Fruit fly (Drosophila melanogaster) whole organism, wandering third instar larva: ENCODE measurements around the gene Fancl.

ENCODE experiments used
- Abd-B ChIP-seq: fragments of >200 bp; optimal IDR thresholded peaks from 2 replicates; lab custom pipeline; 2017; ENCODE audit warnings: missing biosample characterization, missing genetic modification characterization
- CG32264 ChIP-seq: fragments of 200-800 bp; sonication (Bioruptor generic); optimal IDR thresholded peaks from 2 replicates; lab custom pipeline; 2016; ENCODE audit warnings: missing biosample characterization, missing genetic modification characterization
- CG9705 ChIP-seq: fragments of 200-800 bp; sonication (Bioruptor generic); optimal IDR thresholded peaks from 2 replicates; lab custom pipeline; 2018; ENCODE audit warnings: missing biosample characterization, mild to moderate bottlenecking, missing genetic modification characterization
- CrebA ChIP-seq: fragments of 200-800 bp; sonication (Bioruptor generic); optimal IDR thresholded peaks from 2 replicates; lab custom pipeline; 2016; ENCODE audit warnings: missing biosample characterization, mild to moderate bottlenecking, missing genetic modification characterization, borderline replicate concordance
- Dfd ChIP-seq: fragments of >200 bp; optimal IDR thresholded peaks from 2 replicates; lab custom pipeline; 2017; ENCODE audit warnings: missing biosample characterization, missing genetic modification characterization
- Dif ChIP-seq: fragments of 200-275, 200-300 bp; sonication (Bioruptor generic); optimal IDR thresholded peaks from 2 replicates; lab custom pipeline; 2018; ENCODE audit warnings: missing biosample characterization, missing genetic modification characterization; ENCODE audit not compliant: partially characterized antibody
- GATAd ChIP-seq: sonication (Bioruptor generic); optimal IDR thresholded peaks from 2 replicates; lab custom pipeline; 2016; ENCODE audit warnings: missing biosample characterization, missing genetic modification characterization
- HLH106 ChIP-seq: fragments of 200-800 bp; optimal IDR thresholded peaks from 3 replicates; lab custom pipeline; 2019; ENCODE audit warnings: missing biosample characterization, mild to moderate bottlenecking, missing genetic modification characterization, moderate library complexity
- Hnf4 ChIP-seq: fragments of 200-800 bp; sonication (Bioruptor generic); optimal IDR thresholded peaks from 2 replicates; lab custom pipeline; 2016; ENCODE audit warnings: missing biosample characterization, mild to moderate bottlenecking, missing genetic modification characterization
- Hr78 ChIP-seq: fragments of >200 bp; optimal IDR thresholded peaks from 2 replicates; lab custom pipeline; 2017; ENCODE audit warnings: missing biosample characterization, missing genetic modification characterization
- Hr83 ChIP-seq: fragments of 200-300 bp; sonication (Bioruptor generic); optimal IDR thresholded peaks from 2 replicates; lab custom pipeline; 2016; ENCODE audit warnings: missing biosample characterization, mild to moderate bottlenecking, missing genetic modification characterization, moderate library complexity; ENCODE audit not compliant: poor library complexity, severe bottlenecking
- Jra ChIP-seq: sonication (Bioruptor generic); optimal IDR thresholded peaks from 2 replicates; lab custom pipeline; 2016; ENCODE audit warnings: missing biosample characterization, missing genetic modification characterization
- Mio ChIP-seq: sonication (Bioruptor generic); optimal IDR thresholded peaks from 2 replicates; lab custom pipeline; 2016; ENCODE audit warnings: missing biosample characterization, missing genetic modification characterization
- Myc ChIP-seq: fragments of >200 bp; optimal IDR thresholded peaks from 2 replicates; lab custom pipeline; 2017
- N ChIP-seq: fragments of >200 bp; optimal IDR thresholded peaks from 2 replicates; lab custom pipeline; 2018; ENCODE audit warnings: missing biosample characterization, missing external identifiers, missing genetic modification characterization
- OdsH ChIP-seq: fragments of 200-800 bp; sonication (Bioruptor generic); optimal IDR thresholded peaks from 2 replicates; lab custom pipeline; 2016; ENCODE audit warnings: missing biosample characterization, mild to moderate bottlenecking, missing genetic modification characterization
- Rel ChIP-seq, 2 experiments: fragments of 200-800 bp; sonication (Bioruptor generic) in 1 of 2; optimal IDR thresholded peaks; 2 replicates in 1 of 2; 3 replicates in 1 of 2; lab custom pipeline; 2016 to 2019; ENCODE audit warnings: mild to moderate bottlenecking in 2 of 2, missing biosample characterization in 2 of 2, missing genetic modification characterization in 2 of 2, moderate library complexity in 1 of 2
- Sp1 ChIP-seq: fragments of 200-800 bp; sonication (Bioruptor generic); optimal IDR thresholded peaks from 3 replicates; lab custom pipeline; 2019; ENCODE audit warnings: missing biosample characterization, mild to moderate bottlenecking, missing genetic modification characterization, moderate library complexity
- Vsx2 ChIP-seq: fragments of 200-300, 225-300 bp; sonication (Bioruptor generic); optimal IDR thresholded peaks from 2 replicates; lab custom pipeline; 2018; ENCODE audit warnings: missing biosample characterization, missing genetic modification characterization; ENCODE audit not compliant: partially characterized antibody
- br ChIP-seq: fragments of 200-800 bp; sonication (Bioruptor generic); optimal IDR thresholded peaks from 2 replicates; lab custom pipeline; 2016; ENCODE audit warnings: missing biosample characterization, missing genetic modification characterization
- brk ChIP-seq: fragments of 200-800 bp; sonication (Bioruptor generic); optimal IDR thresholded peaks from 2 replicates; lab custom pipeline; 2016; ENCODE audit warnings: missing biosample characterization, mild to moderate bottlenecking, missing genetic modification characterization
- dl ChIP-seq, 2 experiments: fragments of 175-275, 200-275 bp in 1 of 2; fragments of 200-275 bp in 1 of 2; sonication (Bioruptor generic); optimal IDR thresholded peaks; lab custom pipeline; 2018; ENCODE audit warnings: mild to moderate bottlenecking in 2 of 2, missing biosample characterization in 2 of 2, missing genetic modification characterization in 2 of 2, moderate library complexity in 2 of 2; ENCODE audit not compliant: partially characterized antibody in 2 of 2, insufficient read depth in 1 of 2
- dmrt93B ChIP-seq: fragments of 200-800 bp; sonication (Bioruptor generic); optimal IDR thresholded peaks from 2 replicates; lab custom pipeline; 2018; ENCODE audit warnings: missing biosample characterization, mild to moderate bottlenecking, missing genetic modification characterization
- dsf ChIP-seq: sonication (Bioruptor generic); optimal IDR thresholded peaks from 2 replicates; lab custom pipeline; 2016; ENCODE audit warnings: missing biosample characterization, missing genetic modification characterization, borderline replicate concordance
- ey ChIP-seq: fragments of 200-800 bp; sonication (Bioruptor generic); optimal IDR thresholded peaks from 2 replicates; lab custom pipeline; 2016; ENCODE audit warnings: missing biosample characterization, missing genetic modification characterization
- foxo ChIP-seq, 2 experiments: fragments of 200-800 bp; sonication (Bioruptor generic); optimal IDR thresholded peaks; 2 replicates in 1 of 2; 3 replicates in 1 of 2; lab custom pipeline; 2016 to 2017; ENCODE audit warnings: missing biosample characterization in 2 of 2, missing genetic modification characterization in 2 of 2
- fru ChIP-seq: fragments of 200-800 bp; sonication (Bioruptor generic); optimal IDR thresholded peaks from 3 replicates; lab custom pipeline; 2016; ENCODE audit warnings: missing biosample characterization, mild to moderate bottlenecking, missing genetic modification characterization
- h ChIP-seq: fragments of 200-800 bp; sonication (Bioruptor generic); optimal IDR thresholded peaks from 3 replicates; lab custom pipeline; 2016; ENCODE audit warnings: missing biosample characterization, mild to moderate bottlenecking, missing genetic modification characterization
- jim ChIP-seq: fragments of 175-275, 200-325 bp; sonication (Bioruptor generic); optimal IDR thresholded peaks from 2 replicates; lab custom pipeline; 2016; ENCODE audit warnings: missing biosample characterization, mild to moderate bottlenecking, missing genetic modification characterization
- lola ChIP-seq: fragments of >200 bp; optimal IDR thresholded peaks from 2 replicates; lab custom pipeline; 2017; ENCODE audit warnings: missing biosample characterization, missing genetic modification characterization
- pan ChIP-seq: fragments of >200 bp; optimal IDR thresholded peaks from 2 replicates; lab custom pipeline; 2017
- psq ChIP-seq: fragments of 200-800 bp; sonication (Bioruptor generic); optimal IDR thresholded peaks from 3 replicates; lab custom pipeline; 2017; ENCODE audit warnings: missing biosample characterization, mild to moderate bottlenecking, missing genetic modification characterization, moderate library complexity
- rgr ChIP-seq: fragments of 200-800 bp; sonication (Bioruptor generic); optimal IDR thresholded peaks from 3 replicates; lab custom pipeline; 2016; ENCODE audit warnings: missing biosample characterization, mild to moderate bottlenecking, missing genetic modification characterization
- sage ChIP-seq: fragments of 200-800 bp; sonication (Bioruptor generic); optimal IDR thresholded peaks from 2 replicates; lab custom pipeline; 2016; ENCODE audit warnings: missing biosample characterization, mild to moderate bottlenecking, missing genetic modification characterization
- sv ChIP-seq: fragments of 200-800 bp; sonication (Bioruptor generic); optimal IDR thresholded peaks from 3 replicates; lab custom pipeline; 2016; ENCODE audit warnings: missing biosample characterization, missing genetic modification characterization
- tai ChIP-seq: sonication (Bioruptor generic); optimal IDR thresholded peaks from 2 replicates; lab custom pipeline; 2016; ENCODE audit warnings: missing biosample characterization, missing genetic modification characterization
- usp ChIP-seq: fragments of >200 bp; optimal IDR thresholded peaks from 2 replicates; lab custom pipeline; 2017; ENCODE audit warnings: missing biosample characterization, missing genetic modification characterization
- woc ChIP-seq: sonication (Bioruptor generic); optimal IDR thresholded peaks from 2 replicates; lab custom pipeline; 2016; ENCODE audit warnings: missing biosample characterization, mild to moderate bottlenecking, missing genetic modification characterization

The Fancl gene

DNA sequence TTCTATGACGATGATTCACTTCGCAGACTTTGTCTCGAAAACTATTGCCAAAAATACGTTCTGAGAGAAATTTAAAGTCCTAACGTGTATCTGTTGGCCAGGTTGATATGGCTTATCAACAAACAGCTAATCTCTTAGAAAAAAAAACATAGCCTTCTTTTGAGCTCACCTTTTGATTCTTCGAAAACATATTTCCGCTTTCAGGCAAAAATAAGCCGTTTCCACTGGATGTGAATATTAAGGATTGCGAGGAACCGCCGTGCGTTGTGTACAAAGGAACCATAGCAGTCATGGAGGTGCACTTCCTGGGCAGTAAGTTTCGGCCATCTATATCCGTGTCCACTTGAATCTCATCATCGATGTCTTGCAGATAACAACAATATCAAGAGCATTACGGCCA lies 890 bp upstream of the Fancl start:
- TF ChIP-seq usp (GFP tag; lab: Kevin White, UChicago): no peak
- TF ChIP-seq Dif (GFP tag; lab: Kevin White, UChicago): no peak
- TF ChIP-seq psq: no peak
- TF ChIP-seq Abd-B (GFP tag; lab: Kevin White, UChicago): no peak
- TF ChIP-seq GATAd: no peak
- no peak for TF ChIP-seq N (GFP tag; lab: Kevin White, UChicago)
- TF ChIP-seq HLH106 (tag; lab: Kevin White, UChicago): no peak
- TF ChIP-seq fru (GFP tag; lab: Kevin White, UChicago): no peak
- no peak for TF ChIP-seq pan
- no peak for TF ChIP-seq rgr (GFP tag; lab: Kevin White, UChicago)
- no peak for TF ChIP-seq Hnf4
- TF ChIP-seq CG9705 (GFP tag; lab: Kevin White, UChicago): no peak
- TF ChIP-seq Vsx2 (GFP tag; lab: Kevin White, UChicago): no peak
- TF ChIP-seq brk (GFP tag; lab: Kevin White, UChicago): no peak
- TF ChIP-seq dl (GFP tag; optimal IDR thresholded peaks at IDR 0.05; lab: Kevin White, UChicago; ENCODE audit: insufficient read depth in 1 of 2, partially characterized antibody in 2 of 2): no peak
- TF ChIP-seq woc (GFP tag; lab: Kevin White, UChicago): no peak
- TF ChIP-seq h (GFP tag; lab: Kevin White, UChicago): no peak
- TF ChIP-seq Hr78 (GFP tag; lab: Kevin White, UChicago): no peak
- no peak for TF ChIP-seq CG32264 (GFP tag; lab: Kevin White, UChicago)
- TF ChIP-seq br (GFP tag; lab: Kevin White, UChicago): no peak
- TF ChIP-seq, all 38 proteins: peak for 0

DNA sequence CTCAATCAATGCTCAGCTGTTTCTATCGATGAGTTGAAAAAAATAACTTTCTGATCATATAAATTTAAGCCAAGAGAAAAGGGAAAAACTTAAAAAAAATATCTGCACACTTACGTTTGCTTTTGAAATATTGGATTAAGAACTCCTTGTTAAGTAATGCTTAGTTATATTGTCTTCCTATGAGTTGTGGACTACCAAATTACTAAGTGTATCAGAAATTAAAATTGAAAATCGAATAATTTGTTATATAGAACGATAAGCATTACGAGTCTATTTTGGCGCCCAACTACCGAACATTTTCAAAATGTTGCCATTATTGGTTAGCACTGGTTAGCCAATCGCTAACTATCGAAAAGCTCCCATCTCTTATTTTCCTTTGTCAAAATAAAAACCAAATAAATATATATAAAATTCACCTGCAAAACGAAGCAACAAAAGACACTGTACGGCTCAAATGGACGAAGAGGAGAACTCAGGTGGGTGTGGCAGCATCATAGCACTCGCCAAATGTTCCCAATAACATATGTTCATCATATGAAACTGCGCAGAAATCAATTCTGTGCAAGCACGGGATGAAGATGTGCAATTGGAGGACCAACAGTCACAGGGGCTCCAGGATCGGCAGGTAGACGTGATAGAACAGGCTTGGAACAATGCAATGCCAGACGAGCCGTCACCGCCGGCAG lies 3.7 kb downstream of the Fancl start, which contains the start of gene ohgt:
Gene ohgt (plus strand): TSS at position 358 of the 686 bp plus-strand sequence.
- TF ChIP-seq Vsx2 (GFP tag; lab: Kevin White, UChicago): no peak
- TF ChIP-seq CrebA (GFP tag; lab: Kevin White, UChicago): no peak
- no peak for TF ChIP-seq CG32264 (GFP tag; lab: Kevin White, UChicago)
- TF ChIP-seq Sp1 (GFP tag; lab: Kevin White, UChicago): peak; percentile 49
- no peak for TF ChIP-seq pan
- no peak for TF ChIP-seq dmrt93B (GFP tag; lab: Kevin White, UChicago)
- no peak for TF ChIP-seq CG9705 (GFP tag; lab: Kevin White, UChicago)
- TF ChIP-seq Myc (lab: Kevin White, UChicago): peak; percentile 36
- TF ChIP-seq dsf: no peak
- TF ChIP-seq h (GFP tag; lab: Kevin White, UChicago): peak; percentile 32
- no peak for TF ChIP-seq brk (GFP tag; lab: Kevin White, UChicago)
- TF ChIP-seq tai (GFP tag; lab: Kevin White, UChicago): no peak
- TF ChIP-seq sage: no peak
- no peak for TF ChIP-seq Hr78 (GFP tag; lab: Kevin White, UChicago)
- TF ChIP-seq N (GFP tag; lab: Kevin White, UChicago): no peak
- TF ChIP-seq HLH106 (tag; lab: Kevin White, UChicago): peak; percentile 35
- no peak for TF ChIP-seq jim (GFP tag; lab: Kevin White, UChicago)
- peak in 1 of 2 experiments; percentile 40 for TF ChIP-seq foxo (GFP tag; optimal IDR thresholded peaks at IDR 0.05; lab: Kevin White, UChicago)
- TF ChIP-seq Dif (GFP tag; lab: Kevin White, UChicago): no peak
- no peak for TF ChIP-seq Rel (GFP tag; optimal IDR thresholded peaks at IDR 0.05; lab: Kevin White, UChicago)
- TF ChIP-seq Rel (tag; optimal IDR thresholded peaks at IDR 0.05; lab: Kevin White, UChicago): no peak
- no peak for TF ChIP-seq lola
- no peak for TF ChIP-seq Hr83 (GFP tag; lab: Kevin White, UChicago)
- peak; percentile 3 for TF ChIP-seq sv (GFP tag; lab: Kevin White, UChicago)
- TF ChIP-seq psq: no peak
- TF ChIP-seq ey (GFP tag; lab: Kevin White, UChicago): peak; percentile 31
- peak; percentile 37 for TF ChIP-seq rgr (GFP tag; lab: Kevin White, UChicago)
- peak; percentile 42 for TF ChIP-seq Hnf4
- no peak for TF ChIP-seq Mio (GFP tag; lab: Kevin White, UChicago)
- no peak for TF ChIP-seq Dfd (GFP tag; lab: Kevin White, UChicago)
- no peak for TF ChIP-seq Abd-B (GFP tag; lab: Kevin White, UChicago)
- TF ChIP-seq usp (GFP tag; lab: Kevin White, UChicago): no peak
- peak; percentile 46 for TF ChIP-seq woc (GFP tag; lab: Kevin White, UChicago)
- TF ChIP-seq OdsH (GFP tag; lab: Kevin White, UChicago): peak; percentile 22
- no peak for TF ChIP-seq br (GFP tag; lab: Kevin White, UChicago)
- no peak for TF ChIP-seq dl (GFP tag; optimal IDR thresholded peaks at IDR 0.05; lab: Kevin White, UChicago; ENCODE audit: insufficient read depth in 1 of 2, partially characterized antibody in 2 of 2)
- peak; percentile 40 for TF ChIP-seq fru (GFP tag; lab: Kevin White, UChicago)
- peak; percentile 62 for TF ChIP-seq Jra (GFP tag; lab: Kevin White, UChicago)
- no peak for TF ChIP-seq GATAd
